Fruit fly (Drosophila melanogaster): ENCODE results near the gene Syx7.

Syx7 gene

dm6 chr3L:21445704-21446103, at the start of gene Syx7:
Gene Syx7 (plus strand): TSS chr3L:21445834.
- TF ChIP-seq Myc (optimal IDR thresholded peaks at IDR 0.05) (peak; percentile 28), rgr (GFP tag; optimal IDR thresholded peaks at IDR 0.05) (peak; percentile 36), Hr78 (GFP tag; optimal IDR thresholded peaks at IDR 0.05) (no peak), Hr83 (GFP tag; optimal IDR thresholded peaks at IDR 0.05; ENCODE audit: poor library complexity, severe bottlenecking) (peak; percentile 40), Rel (GFP tag; optimal IDR thresholded peaks at IDR 0.05) (no peak), Rel (tag; optimal IDR thresholded peaks at IDR 0.05) (peak; percentile 61), ey (GFP tag; optimal IDR thresholded peaks at IDR 0.05) (peak; percentile 7), Hnf4 (GFP tag; optimal IDR thresholded peaks at IDR 0.05) (peak; percentile 35), Mio (GFP tag; optimal IDR thresholded peaks at IDR 0.05) (no peak), h (GFP tag; optimal IDR thresholded peaks at IDR 0.05) (peak; percentile 44)

dm6 chr3L:21398156-21398555, 47.5 kb upstream of the Syx7 start:
- TF ChIP-seq GATAd (GFP tag; optimal IDR thresholded peaks at IDR 0.05) (no peak), usp (GFP tag; optimal IDR thresholded peaks at IDR 0.05) (no peak)

- TF ChIP-seq Hr78 (GFP tag; optimal IDR thresholded peaks at IDR 0.05) (no peak), tai (GFP tag; optimal IDR thresholded peaks at IDR 0.05) (no peak), sage (GFP tag; optimal IDR thresholded peaks at IDR 0.05) (no peak), OdsH (GFP tag; optimal IDR thresholded peaks at IDR 0.05) (no peak), Sp1 (GFP tag; optimal IDR thresholded peaks at IDR 0.05) (no peak), dsf (GFP tag; optimal IDR thresholded peaks at IDR 0.05; ENCODE audit: borderline replicate concordance) (no peak), rgr (GFP tag; optimal IDR thresholded peaks at IDR 0.05) (no peak), HLH106 (tag; optimal IDR thresholded peaks at IDR 0.05) (no peak), N (GFP tag; optimal IDR thresholded peaks at IDR 0.05) (no peak), sv (GFP tag; optimal IDR thresholded peaks at IDR 0.05) (no peak), Dif (GFP tag; optimal IDR thresholded peaks at IDR 0.05; ENCODE audit: partially characterized antibody) (no peak), CG9705 (GFP tag; optimal IDR thresholded peaks at IDR 0.05) (no peak), dl (GFP tag; optimal IDR thresholded peaks at IDR 0.05; ENCODE audit: insufficient read depth in 1 of 2, partially characterized antibody in 2 of 2) (no peak), CG32264 (GFP tag; optimal IDR thresholded peaks at IDR 0.05) (no peak), woc (GFP tag; optimal IDR thresholded peaks at IDR 0.05) (no peak), Mio (GFP tag; optimal IDR thresholded peaks at IDR 0.05) (no peak), foxo (GFP tag; optimal IDR thresholded peaks at IDR 0.05) (no peak), Hnf4 (GFP tag; optimal IDR thresholded peaks at IDR 0.05) (no peak), usp (GFP tag; optimal IDR thresholded peaks at IDR 0.05) (no peak), CrebA (GFP tag; optimal IDR thresholded peaks at IDR 0.05; ENCODE audit: borderline replicate concordance) (no peak)
Measured at dm6 chr3L:21400206-21400605, 45.4 kb upstream of the Syx7 start.

- TF ChIP-seq Hr78 (GFP tag; optimal IDR thresholded peaks at IDR 0.05) (no peak), ey (GFP tag; optimal IDR thresholded peaks at IDR 0.05) (no peak), Dif (GFP tag; optimal IDR thresholded peaks at IDR 0.05; ENCODE audit: partially characterized antibody) (no peak), CG32264 (GFP tag; optimal IDR thresholded peaks at IDR 0.05) (no peak), sv (GFP tag; optimal IDR thresholded peaks at IDR 0.05) (no peak), lola (GFP tag; optimal IDR thresholded peaks at IDR 0.05) (no peak), Jra (GFP tag; optimal IDR thresholded peaks at IDR 0.05) (no peak), usp (GFP tag; optimal IDR thresholded peaks at IDR 0.05) (no peak), Hr83 (GFP tag; optimal IDR thresholded peaks at IDR 0.05; ENCODE audit: poor library complexity, severe bottlenecking) (no peak), Mio (GFP tag; optimal IDR thresholded peaks at IDR 0.05) (no peak), pan (optimal IDR thresholded peaks at IDR 0.05) (no peak), foxo (GFP tag; optimal IDR thresholded peaks at IDR 0.05) (no peak), GATAd (GFP tag; optimal IDR thresholded peaks at IDR 0.05) (no peak), rgr (GFP tag; optimal IDR thresholded peaks at IDR 0.05) (no peak), Myc (optimal IDR thresholded peaks at IDR 0.05) (no peak), Dfd (GFP tag; optimal IDR thresholded peaks at IDR 0.05) (no peak), fru (GFP tag; optimal IDR thresholded peaks at IDR 0.05) (no peak)
Measured at dm6 chr3L:21402552-21402951, 43.1 kb upstream of the Syx7 start.

- TF ChIP-seq rgr (GFP tag; optimal IDR thresholded peaks at IDR 0.05) (no peak), sv (GFP tag; optimal IDR thresholded peaks at IDR 0.05) (no peak), brk (GFP tag; optimal IDR thresholded peaks at IDR 0.05) (no peak), Rel (GFP tag; optimal IDR thresholded peaks at IDR 0.05) (no peak), Rel (tag; optimal IDR thresholded peaks at IDR 0.05) (no peak), tai (GFP tag; optimal IDR thresholded peaks at IDR 0.05) (no peak), Dif (GFP tag; optimal IDR thresholded peaks at IDR 0.05; ENCODE audit: partially characterized antibody) (no peak), Sp1 (GFP tag; optimal IDR thresholded peaks at IDR 0.05) (no peak), Jra (GFP tag; optimal IDR thresholded peaks at IDR 0.05) (no peak), HLH106 (tag; optimal IDR thresholded peaks at IDR 0.05) (no peak), GATAd (GFP tag; optimal IDR thresholded peaks at IDR 0.05) (no peak), br (GFP tag; optimal IDR thresholded peaks at IDR 0.05) (no peak), Myc (optimal IDR thresholded peaks at IDR 0.05) (no peak)
Measured at dm6 chr3L:21406638-21407037, 39.0 kb upstream of the Syx7 start, which contains the start of gene sa. Gene sa (minus strand): TSS chr3L:21406738.
